Worm (Caenorhabditis elegans): ENCODE data around the gene Y116A8C.467.
"Not testable (repeated sequence)": the region's sequence is repeated elsewhere in the genome, so short reads cannot be mapped to it uniquely, and the experiment has no call there.

Gene Y116A8C.467

DNA sequence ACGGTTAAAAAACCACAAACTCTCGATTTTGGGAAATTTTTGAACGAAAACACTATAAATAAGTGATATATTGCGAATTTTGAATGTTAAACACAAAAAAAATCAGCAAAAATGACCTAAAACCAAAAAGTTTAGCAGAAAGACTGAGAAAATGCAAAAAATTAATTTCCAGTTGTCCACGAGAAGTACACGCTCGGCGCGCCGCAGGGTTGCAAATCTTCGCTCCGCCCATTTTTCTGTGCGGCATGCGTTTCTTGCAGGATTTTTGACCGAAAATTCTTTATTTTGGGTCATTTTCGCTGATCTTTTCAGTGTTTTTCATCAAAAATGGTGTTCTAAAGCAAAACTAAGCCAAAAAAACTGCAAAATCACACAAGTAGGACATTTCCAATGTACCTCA is 21.2 kb upstream of the Y116A8C.467 start:
- TF ChIP-seq scrt-1 (GFP tag; IDR thresholded peaks at IDR 0.05) (no peak), tra-4 (tag; optimal IDR thresholded peaks at IDR 0.05) (no peak), tbx-37 (GFP tag; conservative IDR thresholded peaks at IDR 0.05) (no peak), F13C5.2 (tag; optimal IDR thresholded peaks at IDR 0.05) (no peak), hnd-1 (tag; optimal IDR thresholded peaks at IDR 0.05) (no peak), B0310.2 (tag; optimal IDR thresholded peaks at IDR 0.05) (no peak), flt-1 (GFP tag; IDR thresholded peaks at IDR 0.05) (no peak)

DNA sequence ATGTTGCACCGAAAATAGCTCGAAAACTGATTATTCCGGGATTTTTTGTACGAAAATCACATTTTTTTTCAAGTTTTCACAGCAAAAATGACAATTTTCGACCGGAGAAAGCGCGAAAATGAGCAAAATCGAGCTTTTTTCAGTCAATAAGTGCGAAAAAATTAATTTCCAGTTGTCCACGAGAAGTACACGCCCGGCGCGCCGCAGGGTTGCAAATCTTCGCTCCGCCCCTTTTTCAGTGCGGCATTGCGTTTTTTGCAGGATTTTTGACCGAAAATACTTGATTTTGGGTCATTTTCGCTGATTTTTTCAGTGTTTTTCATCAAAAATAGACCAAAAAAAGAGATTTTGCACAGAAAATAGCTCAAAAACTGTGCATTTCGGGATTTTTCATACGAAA is 20.7 kb upstream of the Y116A8C.467 start:
- no peak for TF ChIP-seq sea-1 (GFP tag; conservative IDR thresholded peaks at IDR 0.05)
- no peak for TF ChIP-seq scrt-1 (GFP tag; IDR thresholded peaks at IDR 0.05)

ce11 chrIV:17078649-17079048 is 15.0 kb upstream of the Y116A8C.467 start, which contains the start of gene Y116A8C.25:
Y116A8C.25 (minus strand) TSS chrIV:17078749.
- no peak for TF ChIP-seq hmbx-1 (tag; optimal IDR thresholded peaks at IDR 0.05)
- TF ChIP-seq flt-1 (GFP tag; IDR thresholded peaks at IDR 0.05): no peak
- TF ChIP-seq ceh-13 (GFP tag; optimal IDR thresholded peaks at IDR 0.05): no peak
- no peak for TF ChIP-seq ceh-36 (tag; optimal IDR thresholded peaks at IDR 0.05)
- TF ChIP-seq scrt-1 (GFP tag; IDR thresholded peaks at IDR 0.05): no peak
- no peak for TF ChIP-seq ets-7 (tag; optimal IDR thresholded peaks at IDR 0.05)
- TF ChIP-seq ama-1 (optimal IDR thresholded peaks at IDR 0.05): no peak
- TF ChIP-seq tbx-11 (GFP tag; IDR thresholded peaks at IDR 0.05): no peak
- TF ChIP-seq hnd-1 (tag; optimal IDR thresholded peaks at IDR 0.05): no peak
- no peak for TF ChIP-seq B0310.2 (tag; optimal IDR thresholded peaks at IDR 0.05)
- no peak for TF ChIP-seq F13C5.2 (tag; optimal IDR thresholded peaks at IDR 0.05)
- TF ChIP-seq tra-4 (tag; optimal IDR thresholded peaks at IDR 0.05): no peak
- TF ChIP-seq pes-1 (GFP tag; IDR thresholded peaks at IDR 0.05): no peak
- TF ChIP-seq tbx-37 (GFP tag; conservative IDR thresholded peaks at IDR 0.05): no peak
- no peak for TF ChIP-seq sea-1 (GFP tag; conservative IDR thresholded peaks at IDR 0.05)
- no peak for TF ChIP-seq hmg-4 (GFP tag; optimal IDR thresholded peaks at IDR 0.05)
- no peak for TF ChIP-seq aly-1 (tag; optimal IDR thresholded peaks at IDR 0.05)

DNA sequence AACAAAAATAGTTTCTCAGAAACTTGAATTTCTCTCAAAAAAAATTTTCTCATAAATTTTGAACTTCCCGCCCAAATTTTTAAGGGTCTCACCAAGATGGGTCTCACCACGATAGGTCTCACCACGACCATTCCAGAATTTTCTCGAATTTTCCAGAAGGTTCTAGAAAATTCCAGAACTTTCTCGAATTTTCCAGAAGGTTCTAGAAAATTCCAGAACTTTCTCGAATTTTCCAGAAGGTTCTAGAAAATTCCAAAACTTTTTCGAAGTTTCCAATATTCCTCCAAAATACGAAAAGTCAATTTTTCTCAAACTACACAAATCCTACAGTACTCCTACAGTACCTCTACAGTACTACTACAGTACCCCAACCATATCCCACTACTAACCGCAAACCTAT is 12.4 kb upstream of the Y116A8C.467 start:
- 0 out of 2 replicates have a peak, but pooled peaks have one; percentile 33 for TF ChIP-seq pes-1 (GFP tag; IDR thresholded peaks at IDR 0.05)

- not testable (repeated sequence) for TF ChIP-seq B0310.2 (tag; optimal IDR thresholded peaks at IDR 0.05); hnd-1 (tag; optimal IDR thresholded peaks at IDR 0.05); tbx-37 (GFP tag; conservative IDR thresholded peaks at IDR 0.05)
These were observed 7.2 kb upstream of the Y116A8C.467 start, which contains the start of gene Y116A8C.24 for ce11 chrIV:17070791-17071190. Y116A8C.24 (minus strand) TSS chrIV:17070891.

ce11 chrIV:17064937-17065336 is 1.3 kb upstream of the Y116A8C.467 start, which contains the start of gene Y116A8C.465:
Y116A8C.465 (plus strand) TSS chrIV:17065237.
- not testable (repeated sequence) for TF ChIP-seq sea-1 (GFP tag; conservative IDR thresholded peaks at IDR 0.05); pes-1 (GFP tag; IDR thresholded peaks at IDR 0.05); tbx-11 (GFP tag; IDR thresholded peaks at IDR 0.05)

- TF ChIP-seq ceh-36 (tag; optimal IDR thresholded peaks at IDR 0.05): no peak
- TF ChIP-seq scrt-1 (GFP tag; IDR thresholded peaks at IDR 0.05): no peak
- TF ChIP-seq ama-1 (optimal IDR thresholded peaks at IDR 0.05): no peak
- no peak for TF ChIP-seq hmbx-1 (tag; optimal IDR thresholded peaks at IDR 0.05)
These were observed 5.6 kb downstream of the Y116A8C.467 start, which contains the start of gene Y116A8C.44 for ce11 chrIV:17058036-17058435. Y116A8C.44 (minus strand) TSS chrIV:17058136.

- no peak for TF ChIP-seq sea-1 (GFP tag; conservative IDR thresholded peaks at IDR 0.05)
- TF ChIP-seq hnd-1 (tag; optimal IDR thresholded peaks at IDR 0.05): no peak
- TF ChIP-seq aly-1 (tag; optimal IDR thresholded peaks at IDR 0.05): no peak
- no peak for TF ChIP-seq pes-1 (GFP tag; IDR thresholded peaks at IDR 0.05)
- TF ChIP-seq flt-1 (GFP tag; IDR thresholded peaks at IDR 0.05): no peak
- TF ChIP-seq ceh-36 (tag; optimal IDR thresholded peaks at IDR 0.05): no peak
- no peak for TF ChIP-seq tra-4 (tag; optimal IDR thresholded peaks at IDR 0.05)
- no peak for TF ChIP-seq scrt-1 (GFP tag; IDR thresholded peaks at IDR 0.05)
- no peak for TF ChIP-seq tbx-11 (GFP tag; IDR thresholded peaks at IDR 0.05)
- TF ChIP-seq hmbx-1 (tag; optimal IDR thresholded peaks at IDR 0.05): no peak
- TF ChIP-seq ets-7 (tag; optimal IDR thresholded peaks at IDR 0.05): no peak
- TF ChIP-seq tbx-37 (GFP tag; conservative IDR thresholded peaks at IDR 0.05): no peak
- TF ChIP-seq ama-1 (optimal IDR thresholded peaks at IDR 0.05): no peak
These were observed 10.3 kb downstream of the Y116A8C.467 start, which contains the start of gene Y116A8C.23 for ce11 chrIV:17053261-17053660. Y116A8C.23 (plus strand) TSS chrIV:17053561.

DNA sequence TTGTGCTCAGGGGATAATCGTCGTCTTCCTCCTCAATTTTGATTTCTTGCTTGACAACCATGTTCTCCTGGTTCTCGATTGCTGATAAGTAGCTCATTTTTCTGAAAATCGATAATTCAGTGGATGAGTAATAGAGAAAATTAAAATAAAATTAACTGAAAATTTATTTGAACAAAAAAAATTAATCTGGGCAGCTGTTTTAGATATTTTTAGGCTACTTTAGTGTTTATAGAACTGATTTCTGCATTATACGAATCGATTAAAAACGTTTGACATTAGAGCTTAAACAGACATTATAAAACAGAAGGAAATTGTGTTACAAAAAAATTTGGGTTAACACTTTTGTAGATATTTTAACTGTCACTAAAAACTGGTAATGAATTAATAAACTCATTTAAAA is 15.3 kb downstream of the Y116A8C.467 start, which contains the start of gene athp-3:
Gene athp-3 (minus strand): TSS at position 101 of the 400 bp plus-strand sequence.
- TF ChIP-seq F13C5.2 (tag; optimal IDR thresholded peaks at IDR 0.05): no peak
- TF ChIP-seq B0310.2 (tag; optimal IDR thresholded peaks at IDR 0.05): no peak
- no peak for TF ChIP-seq aly-1 (tag; optimal IDR thresholded peaks at IDR 0.05)
- no peak for TF ChIP-seq ceh-13 (GFP tag; optimal IDR thresholded peaks at IDR 0.05)
- TF ChIP-seq hnd-1 (tag; optimal IDR thresholded peaks at IDR 0.05): no peak
- TF ChIP-seq tra-4 (tag; optimal IDR thresholded peaks at IDR 0.05): no peak
- no peak for TF ChIP-seq scrt-1 (GFP tag; IDR thresholded peaks at IDR 0.05)
- no peak for TF ChIP-seq ets-7 (tag; optimal IDR thresholded peaks at IDR 0.05)
- no peak for TF ChIP-seq hmg-4 (GFP tag; optimal IDR thresholded peaks at IDR 0.05)
- no peak for TF ChIP-seq ama-1 (optimal IDR thresholded peaks at IDR 0.05)
- TF ChIP-seq tbx-37 (GFP tag; conservative IDR thresholded peaks at IDR 0.05): no peak
- TF ChIP-seq hmbx-1 (tag; optimal IDR thresholded peaks at IDR 0.05): no peak
- no peak for TF ChIP-seq tbx-11 (GFP tag; IDR thresholded peaks at IDR 0.05)
- TF ChIP-seq flt-1 (GFP tag; IDR thresholded peaks at IDR 0.05): no peak
- TF ChIP-seq pes-1 (GFP tag; IDR thresholded peaks at IDR 0.05): no peak
- no peak for TF ChIP-seq ceh-36 (tag; optimal IDR thresholded peaks at IDR 0.05)
- no peak for TF ChIP-seq sea-1 (GFP tag; conservative IDR thresholded peaks at IDR 0.05)
